Worm (Caenorhabditis elegans) whole organism, L3 larva: Measurements from ENCODE around the gene ceh-13.

ENCODE experiments used
- R02D3.7 ChIP-seq: fragments of 150-350 bp; optimal IDR thresholded peaks from 2 replicates; lab custom pipeline; 2014; ENCODE audit warnings: missing biosample characterization, missing genetic modification characterization
- ZK546.5 ChIP-seq: sonication (generic microtip); optimal IDR thresholded peaks from 2 replicates; lab custom pipeline; 2017; ENCODE audit warnings: missing biosample characterization, missing genetic modification characterization
- ama-1 ChIP-seq: fragments of 150-350 bp; optimal IDR thresholded peaks from 2 replicates; lab custom pipeline; 2018
- ceh-16 ChIP-seq: sonication (generic microtip); optimal IDR thresholded peaks from 2 replicates; lab custom pipeline; 2017; ENCODE audit warnings: missing biosample characterization, missing genetic modification characterization
- ceh-28 ChIP-seq: fragments of 150-350 bp; optimal IDR thresholded peaks from 2 replicates; lab custom pipeline; 2014; ENCODE audit warnings: missing biosample characterization, missing genetic modification reagents, missing genetic modification characterization
- ceh-82 ChIP-seq: fragments of 150-350 bp; optimal IDR thresholded peaks from 2 replicates; lab custom pipeline; 2014; ENCODE audit warnings: missing biosample characterization, missing genetic modification characterization
- ceh-9 ChIP-seq: sonication (generic microtip); optimal IDR thresholded peaks from 2 replicates; lab custom pipeline; 2018; ENCODE audit warnings: missing biosample characterization, missing genetic modification characterization
- daf-12 ChIP-seq: fragments of 150-350 bp; optimal IDR thresholded peaks from 2 replicates; lab custom pipeline; 2014; ENCODE audit warnings: missing biosample characterization, missing genetic modification reagents, missing genetic modification characterization
- egl-27 ChIP-seq: sonication (generic microtip); optimal IDR thresholded peaks from 4 replicates; lab custom pipeline; 2017; ENCODE audit warnings: missing biosample characterization, missing genetic modification reagents, missing genetic modification characterization
- egl-5 ChIP-seq: fragments of 150-350 bp; optimal IDR thresholded peaks from 2 replicates; lab custom pipeline; 2017; ENCODE audit warnings: missing biosample characterization, missing genetic modification reagents, missing genetic modification characterization, inconsistent platforms
- elt-1 ChIP-seq: fragments of 150-350 bp; optimal IDR thresholded peaks from 2 replicates; lab custom pipeline; 2014; ENCODE audit warnings: missing biosample characterization, missing genetic modification characterization
- eor-1 ChIP-seq, 2 experiments: fragments of 150-350 bp; optimal IDR thresholded peaks; 2 replicates each; lab custom pipeline; 2014 to 2018; ENCODE audit warnings: missing biosample characterization in 2 of 2, missing genetic modification characterization in 2 of 2
- hmg-11 ChIP-seq: sonication (generic microtip); optimal IDR thresholded peaks from 2 replicates; lab custom pipeline; 2016; ENCODE audit warnings: missing genetic modification characterization, missing compliant biosample characterization
- jun-1 ChIP-seq: fragments of 150-350 bp; optimal IDR thresholded peaks from 2 replicates; lab custom pipeline; 2014; ENCODE audit warnings: missing biosample characterization, missing genetic modification reagents, missing genetic modification characterization
- lsy-12 ChIP-seq: sonication (generic microtip); optimal IDR thresholded peaks from 2 replicates; lab custom pipeline; 2016; ENCODE audit warnings: mild to moderate bottlenecking, missing genetic modification characterization, missing compliant biosample characterization
- mdl-1 ChIP-seq: fragments of 150-350 bp; optimal IDR thresholded peaks from 2 replicates; lab custom pipeline; 2014; ENCODE audit warnings: missing biosample characterization, missing genetic modification characterization
- mml-1 ChIP-seq: fragments of 150-350 bp; sonication (generic microtip); optimal IDR thresholded peaks from 3 replicates; lab custom pipeline; 2014; ENCODE audit warnings: missing biosample characterization, missing genetic modification characterization
- nfya-1 ChIP-seq: sonication (generic microtip); optimal IDR thresholded peaks from 2 replicates; lab custom pipeline; 2017; ENCODE audit warnings: missing genetic modification characterization, mild to moderate bottlenecking, missing compliant biosample characterization, antibody characterized with exemption, moderate library complexity; ENCODE audit not compliant: insufficient read depth
- nhr-11 ChIP-seq: fragments of 150-350 bp; optimal IDR thresholded peaks from 2 replicates; lab custom pipeline; 2014; ENCODE audit warnings: missing biosample characterization, missing genetic modification characterization
- nhr-237 ChIP-seq: fragments of 150-350 bp; optimal IDR thresholded peaks from 2 replicates; lab custom pipeline; 2014; ENCODE audit warnings: missing biosample characterization, missing genetic modification characterization
- nhr-43 ChIP-seq: sonication (generic microtip); optimal IDR thresholded peaks from 2 replicates; lab custom pipeline; 2016; ENCODE audit warnings: mild to moderate bottlenecking, missing genetic modification characterization, missing compliant biosample characterization; ENCODE audit not compliant: poor library complexity, severe bottlenecking
- nhr-67 ChIP-seq: fragments of 150-350 bp; optimal IDR thresholded peaks from 2 replicates; lab custom pipeline; 2014; ENCODE audit warnings: missing biosample characterization, missing genetic modification characterization
- nhr-76 ChIP-seq: fragments of 150-350 bp; sonication (generic microtip); optimal IDR thresholded peaks from 5 replicates; lab custom pipeline; 2014; ENCODE audit warnings: missing biosample characterization, missing genetic modification characterization
- nhr-77 ChIP-seq: fragments of 150-350 bp; optimal IDR thresholded peaks from 2 replicates; lab custom pipeline; 2014; ENCODE audit warnings: missing biosample characterization, missing genetic modification characterization
- pha-4 ChIP-seq: fragments of 150-350 bp; optimal IDR thresholded peaks from 2 replicates; lab custom pipeline; 2014; ENCODE audit warnings: missing biosample characterization, missing genetic modification reagents, missing genetic modification characterization
- sea-2 ChIP-seq: fragments of 150-350 bp; sonication (generic microtip); optimal IDR thresholded peaks from 4 replicates; lab custom pipeline; 2014; ENCODE audit warnings: missing biosample characterization, missing genetic modification reagents, missing genetic modification characterization
- skn-1 ChIP-seq: fragments of 150-350 bp; optimal IDR thresholded peaks from 2 replicates; lab custom pipeline; 2014; ENCODE audit warnings: missing biosample characterization, missing genetic modification characterization
- tbx-2 ChIP-seq: sonication (generic microtip); optimal IDR thresholded peaks from 2 replicates; lab custom pipeline; 2016; ENCODE audit warnings: mild to moderate bottlenecking, missing genetic modification characterization, missing compliant biosample characterization
- unc-39 ChIP-seq: sonication (generic microtip); optimal IDR thresholded peaks from 4 replicates; lab custom pipeline; 2017; ENCODE audit warnings: missing biosample characterization, missing genetic modification characterization
- unc-62 ChIP-seq: fragments of 150-350 bp; sonication (generic microtip); optimal IDR thresholded peaks from 4 replicates; lab custom pipeline; 2014; ENCODE audit warnings: missing biosample characterization, missing genetic modification reagents, missing genetic modification characterization
- zag-1 ChIP-seq: fragments of 150-350 bp; optimal IDR thresholded peaks from 2 replicates; lab custom pipeline; 2014; ENCODE audit warnings: missing biosample characterization, missing genetic modification characterization
- ztf-4 ChIP-seq: fragments of 150-350 bp; optimal IDR thresholded peaks from 2 replicates; lab custom pipeline; 2014; ENCODE audit warnings: missing biosample characterization, missing genetic modification characterization

Gene ceh-13

DNA sequence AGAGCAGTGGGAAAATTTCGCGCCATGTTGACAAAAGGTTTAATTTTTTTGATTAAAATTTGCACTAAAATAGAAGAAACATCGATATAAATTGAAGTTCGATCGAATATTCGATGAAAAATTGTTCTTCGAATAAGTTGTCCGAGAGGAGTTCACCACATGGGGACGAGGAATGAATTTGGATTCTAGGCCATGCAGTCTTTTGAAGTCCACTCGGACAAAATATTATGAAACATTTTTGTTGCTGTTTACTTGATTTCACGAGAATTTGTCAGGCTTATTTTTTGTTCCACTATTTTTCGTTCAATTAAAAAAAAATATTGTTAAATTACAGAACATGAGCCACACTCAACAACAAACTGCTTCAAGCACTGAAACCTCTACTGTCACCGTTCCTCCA is 34.8 kb upstream of the ceh-13 start, which contains the start of the genes cux-7 and C07H6.2 (continued):
- TF ChIP-seq ztf-4 (tag; lab: Kevin White, UChicago): no peak
- TF ChIP-seq unc-39: no peak
- TF ChIP-seq nhr-76: no peak
- peak; percentile 99 for TF ChIP-seq nhr-43
- peak; percentile 9 for TF ChIP-seq nhr-67 (tag; lab: Kevin White, UChicago)
- TF ChIP-seq elt-1 (tag; lab: Kevin White, UChicago): peak; percentile 28
- no peak for TF ChIP-seq nhr-11 (tag; lab: Kevin White, UChicago)
- TF ChIP-seq daf-12: no peak

- TF ChIP-seq ZK546.5 (tag; lab: Kevin White, UChicago) (no peak), nhr-11 (tag; lab: Kevin White, UChicago) (no peak), pha-4 (no peak), nhr-237 (tag; lab: Kevin White, UChicago) (no peak), ceh-16 (tag; lab: Kevin White, UChicago) (no peak), egl-5 (no peak), R02D3.7 (tag; lab: Kevin White, UChicago) (no peak)
Observed at ce11 chrIII:7521163-7521562, 34.3 kb upstream of the ceh-13 start, which contains the start of gene lig-4. lig-4 (plus strand) TSS chrIII:7521463.

ce11 chrIII:7524830-7525344 is 30.6 kb upstream of the ceh-13 start:
- no peak for TF ChIP-seq ztf-4 (tag; lab: Kevin White, UChicago)
- TF ChIP-seq daf-12: no peak
- TF ChIP-seq nfya-1 (tag; lab: Kevin White, UChicago): peak; percentile 72

DNA sequence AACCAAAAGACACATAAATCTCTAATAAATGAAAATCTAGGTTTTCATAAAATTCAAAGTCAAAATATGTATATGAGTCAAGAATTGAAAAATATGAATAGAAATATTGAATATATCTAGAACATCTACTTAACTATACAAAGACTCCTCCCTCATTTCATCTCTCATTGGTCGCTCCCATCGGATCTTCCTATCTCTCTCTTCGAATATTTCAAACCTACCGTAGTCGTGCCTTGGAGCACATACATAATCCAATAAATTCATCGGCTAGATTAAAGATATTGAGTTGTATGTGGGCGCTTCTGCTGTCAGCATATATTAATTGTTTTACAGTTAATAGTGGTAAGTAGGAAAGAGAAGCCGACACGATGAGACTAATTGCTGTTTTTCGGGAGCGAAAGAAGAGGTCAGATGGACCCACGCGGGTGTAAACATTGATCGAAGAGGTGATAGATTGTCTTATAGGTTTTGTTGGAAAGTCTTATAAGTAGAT is 28.4 kb upstream of the ceh-13 start:
- TF ChIP-seq elt-1 (tag; lab: Kevin White, UChicago): no peak
- peak; percentile 76 for TF ChIP-seq nfya-1 (tag; lab: Kevin White, UChicago)

DNA sequence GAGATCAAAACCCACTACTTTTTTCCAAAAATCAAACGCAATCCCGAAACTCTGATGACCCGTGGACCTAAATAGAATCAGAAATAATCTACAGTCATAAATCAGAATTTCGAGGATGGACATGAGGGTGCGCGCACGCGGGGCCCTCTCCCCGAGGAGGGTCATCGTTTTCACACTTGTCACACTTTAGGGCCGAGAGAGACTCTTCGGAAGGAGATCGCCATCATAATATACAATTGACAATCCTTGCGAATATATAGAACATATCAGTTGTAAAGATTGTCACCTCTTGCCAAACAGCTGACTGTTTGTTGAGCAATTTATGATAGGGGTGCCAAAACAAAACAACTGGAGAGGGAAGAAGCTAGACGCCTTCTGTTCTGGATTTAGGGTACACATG is 25.4 kb upstream of the ceh-13 start:
- TF ChIP-seq pha-4 (no peak), egl-27 (tag; lab: Kevin White, UChicago) (no peak), ceh-9 (tag; lab: Kevin White, UChicago) (no peak), lsy-12 (no peak), unc-39 (no peak), hmg-11 (no peak), mdl-1 (tag; lab: Kevin White, UChicago) (no peak), nhr-77 (tag; lab: Kevin White, UChicago) (no peak), R02D3.7 (tag; lab: Kevin White, UChicago) (no peak), ceh-28 (tag; lab: Kevin White, UChicago) (no peak), skn-1 (tag; lab: Kevin White, UChicago) (no peak), ZK546.5 (tag; lab: Kevin White, UChicago) (no peak), jun-1 (no peak), nhr-11 (tag; lab: Kevin White, UChicago) (no peak), ceh-82 (tag; lab: Kevin White, UChicago) (no peak)

- no peak for TF ChIP-seq unc-62 (GFP tag; lab: Kevin White, UChicago)
- no peak for TF ChIP-seq eor-1 (tag; optimal IDR thresholded peaks at IDR 0.05; lab: Kevin White, UChicago)
- TF ChIP-seq nhr-76: no peak
- no peak for TF ChIP-seq R02D3.7 (tag; lab: Kevin White, UChicago)
- no peak for TF ChIP-seq ztf-4 (tag; lab: Kevin White, UChicago)
- no peak for TF ChIP-seq mml-1 (tag; lab: Kevin White, UChicago)
- no peak for TF ChIP-seq daf-12
- no peak for TF ChIP-seq tbx-2 (tag; lab: Kevin White, UChicago)
- TF ChIP-seq ama-1: no peak
- no peak for TF ChIP-seq ceh-16 (tag; lab: Kevin White, UChicago)
- TF ChIP-seq jun-1: no peak
- no peak for TF ChIP-seq pha-4
- no peak for TF ChIP-seq zag-1 (tag; lab: Kevin White, UChicago)
- TF ChIP-seq sea-2 (GFP tag; lab: Kevin White, UChicago): no peak
- no peak for TF ChIP-seq nhr-77 (tag; lab: Kevin White, UChicago)
Observed at ce11 chrIII:7530830-7531229, 24.6 kb upstream of the ceh-13 start.
